Worm (Caenorhabditis elegans) whole organism, L4/young adult: Measurements from ENCODE around the gene C35D10.6.

ENCODE experiments used
- W03F9.2 ChIP-seq: fragments of 150-350 bp; optimal IDR thresholded peaks from 2 replicates; lab custom pipeline; 2014; ENCODE audit warnings: missing biosample characterization, missing genetic modification characterization
- dao-5 ChIP-seq: sonication (generic microtip); optimal IDR thresholded peaks from 2 replicates; lab custom pipeline; 2016; ENCODE audit warnings: missing genotype, missing genetic modification characterization, moderate library complexity, missing compliant biosample characterization
- him-1 ChIP-seq: sonication (generic microtip); optimal IDR thresholded peaks from 2 replicates; lab custom pipeline; 2016; ENCODE audit warnings: missing genotype, missing genetic modification reagents, missing genetic modification characterization, missing compliant biosample characterization

DNA sequence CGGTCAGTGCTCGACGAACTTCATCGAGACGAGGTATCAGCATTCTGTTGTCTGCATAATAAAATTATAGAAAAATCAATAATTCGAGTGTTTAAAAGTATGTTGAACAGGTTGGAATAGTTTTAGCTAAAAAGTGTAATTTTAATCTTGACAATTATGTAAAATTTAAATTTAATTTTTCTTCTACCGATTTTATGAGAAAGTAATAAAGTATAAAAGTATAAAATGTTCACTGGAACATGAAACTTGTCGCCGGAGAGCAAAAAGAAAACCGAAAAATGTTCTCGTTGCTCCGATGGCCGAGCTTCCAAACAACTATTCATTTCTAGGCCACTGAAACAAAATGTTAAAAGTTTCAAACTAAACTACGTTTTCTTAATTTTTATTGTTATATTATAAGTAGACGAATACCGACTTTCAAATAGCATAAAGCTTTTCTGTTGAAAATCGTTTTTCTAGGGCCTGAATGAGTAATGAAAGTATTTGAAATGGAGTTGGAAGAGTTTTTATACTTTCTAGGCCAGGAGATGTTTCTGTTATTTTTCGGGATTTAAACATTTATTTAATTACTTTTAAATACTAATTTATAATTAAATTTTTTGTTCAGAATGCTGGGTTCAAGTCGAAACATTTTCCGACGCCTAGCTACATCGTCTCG, 2.7 kb downstream of the C35D10.6 start, which contains the start of the genes C35D10.10 and C35D10.5:
- TF ChIP-seq dao-5 (no peak), W03F9.2 (tag; lab: Kevin White, UChicago) (no peak), him-1 (no peak)
